Fruit fly (Drosophila melanogaster) whole organism, wandering third instar larva: ENCODE data around the gene CG5326.

ENCODE experiments used
- Abd-B ChIP-seq: fragments of >200 bp; optimal IDR thresholded peaks from 2 replicates; lab custom pipeline; 2017; ENCODE audit warnings: missing biosample characterization, missing genetic modification characterization
- CG9705 ChIP-seq: fragments of 200-800 bp; sonication (Bioruptor generic); optimal IDR thresholded peaks from 2 replicates; lab custom pipeline; 2018; ENCODE audit warnings: missing biosample characterization, mild to moderate bottlenecking, missing genetic modification characterization
- CrebA ChIP-seq: fragments of 200-800 bp; sonication (Bioruptor generic); optimal IDR thresholded peaks from 2 replicates; lab custom pipeline; 2016; ENCODE audit warnings: missing biosample characterization, mild to moderate bottlenecking, missing genetic modification characterization, borderline replicate concordance
- Dfd ChIP-seq: fragments of >200 bp; optimal IDR thresholded peaks from 2 replicates; lab custom pipeline; 2017; ENCODE audit warnings: missing biosample characterization, missing genetic modification characterization
- Dif ChIP-seq: fragments of 200-275, 200-300 bp; sonication (Bioruptor generic); optimal IDR thresholded peaks from 2 replicates; lab custom pipeline; 2018; ENCODE audit warnings: missing biosample characterization, missing genetic modification characterization; ENCODE audit not compliant: partially characterized antibody
- GATAd ChIP-seq: sonication (Bioruptor generic); optimal IDR thresholded peaks from 2 replicates; lab custom pipeline; 2016; ENCODE audit warnings: missing biosample characterization, missing genetic modification characterization
- HLH106 ChIP-seq: fragments of 200-800 bp; optimal IDR thresholded peaks from 3 replicates; lab custom pipeline; 2019; ENCODE audit warnings: missing biosample characterization, mild to moderate bottlenecking, missing genetic modification characterization, moderate library complexity
- Hr78 ChIP-seq: fragments of >200 bp; optimal IDR thresholded peaks from 2 replicates; lab custom pipeline; 2017; ENCODE audit warnings: missing biosample characterization, missing genetic modification characterization
- Hr83 ChIP-seq: fragments of 200-300 bp; sonication (Bioruptor generic); optimal IDR thresholded peaks from 2 replicates; lab custom pipeline; 2016; ENCODE audit warnings: missing biosample characterization, mild to moderate bottlenecking, missing genetic modification characterization, moderate library complexity; ENCODE audit not compliant: poor library complexity, severe bottlenecking
- Jra ChIP-seq: sonication (Bioruptor generic); optimal IDR thresholded peaks from 2 replicates; lab custom pipeline; 2016; ENCODE audit warnings: missing biosample characterization, missing genetic modification characterization
- Myc ChIP-seq: fragments of >200 bp; optimal IDR thresholded peaks from 2 replicates; lab custom pipeline; 2017
- N ChIP-seq: fragments of >200 bp; optimal IDR thresholded peaks from 2 replicates; lab custom pipeline; 2018; ENCODE audit warnings: missing biosample characterization, missing external identifiers, missing genetic modification characterization
- OdsH ChIP-seq: fragments of 200-800 bp; sonication (Bioruptor generic); optimal IDR thresholded peaks from 2 replicates; lab custom pipeline; 2016; ENCODE audit warnings: missing biosample characterization, mild to moderate bottlenecking, missing genetic modification characterization
- Rel ChIP-seq, 2 experiments: fragments of 200-800 bp; sonication (Bioruptor generic) in 1 of 2; optimal IDR thresholded peaks; 2 replicates in 1 of 2; 3 replicates in 1 of 2; lab custom pipeline; 2016 to 2019; ENCODE audit warnings: mild to moderate bottlenecking in 2 of 2, missing biosample characterization in 2 of 2, missing genetic modification characterization in 2 of 2, moderate library complexity in 1 of 2
- Sp1 ChIP-seq: fragments of 200-800 bp; sonication (Bioruptor generic); optimal IDR thresholded peaks from 3 replicates; lab custom pipeline; 2019; ENCODE audit warnings: missing biosample characterization, mild to moderate bottlenecking, missing genetic modification characterization, moderate library complexity
- Vsx2 ChIP-seq: fragments of 200-300, 225-300 bp; sonication (Bioruptor generic); optimal IDR thresholded peaks from 2 replicates; lab custom pipeline; 2018; ENCODE audit warnings: missing biosample characterization, missing genetic modification characterization; ENCODE audit not compliant: partially characterized antibody
- br ChIP-seq: fragments of 200-800 bp; sonication (Bioruptor generic); optimal IDR thresholded peaks from 2 replicates; lab custom pipeline; 2016; ENCODE audit warnings: missing biosample characterization, missing genetic modification characterization
- brk ChIP-seq: fragments of 200-800 bp; sonication (Bioruptor generic); optimal IDR thresholded peaks from 2 replicates; lab custom pipeline; 2016; ENCODE audit warnings: missing biosample characterization, mild to moderate bottlenecking, missing genetic modification characterization
- dl ChIP-seq, 2 experiments: fragments of 175-275, 200-275 bp in 1 of 2; fragments of 200-275 bp in 1 of 2; sonication (Bioruptor generic); optimal IDR thresholded peaks; lab custom pipeline; 2018; ENCODE audit warnings: mild to moderate bottlenecking in 2 of 2, missing biosample characterization in 2 of 2, missing genetic modification characterization in 2 of 2, moderate library complexity in 2 of 2; ENCODE audit not compliant: partially characterized antibody in 2 of 2, insufficient read depth in 1 of 2
- dmrt93B ChIP-seq: fragments of 200-800 bp; sonication (Bioruptor generic); optimal IDR thresholded peaks from 2 replicates; lab custom pipeline; 2018; ENCODE audit warnings: missing biosample characterization, mild to moderate bottlenecking, missing genetic modification characterization
- dsf ChIP-seq: sonication (Bioruptor generic); optimal IDR thresholded peaks from 2 replicates; lab custom pipeline; 2016; ENCODE audit warnings: missing biosample characterization, missing genetic modification characterization, borderline replicate concordance
- ey ChIP-seq: fragments of 200-800 bp; sonication (Bioruptor generic); optimal IDR thresholded peaks from 2 replicates; lab custom pipeline; 2016; ENCODE audit warnings: missing biosample characterization, missing genetic modification characterization
- fru ChIP-seq: fragments of 200-800 bp; sonication (Bioruptor generic); optimal IDR thresholded peaks from 3 replicates; lab custom pipeline; 2016; ENCODE audit warnings: missing biosample characterization, mild to moderate bottlenecking, missing genetic modification characterization
- h ChIP-seq: fragments of 200-800 bp; sonication (Bioruptor generic); optimal IDR thresholded peaks from 3 replicates; lab custom pipeline; 2016; ENCODE audit warnings: missing biosample characterization, mild to moderate bottlenecking, missing genetic modification characterization
- jim ChIP-seq: fragments of 175-275, 200-325 bp; sonication (Bioruptor generic); optimal IDR thresholded peaks from 2 replicates; lab custom pipeline; 2016; ENCODE audit warnings: missing biosample characterization, mild to moderate bottlenecking, missing genetic modification characterization
- lola ChIP-seq: fragments of >200 bp; optimal IDR thresholded peaks from 2 replicates; lab custom pipeline; 2017; ENCODE audit warnings: missing biosample characterization, missing genetic modification characterization
- rgr ChIP-seq: fragments of 200-800 bp; sonication (Bioruptor generic); optimal IDR thresholded peaks from 3 replicates; lab custom pipeline; 2016; ENCODE audit warnings: missing biosample characterization, mild to moderate bottlenecking, missing genetic modification characterization
- sv ChIP-seq: fragments of 200-800 bp; sonication (Bioruptor generic); optimal IDR thresholded peaks from 3 replicates; lab custom pipeline; 2016; ENCODE audit warnings: missing biosample characterization, missing genetic modification characterization
- tai ChIP-seq: sonication (Bioruptor generic); optimal IDR thresholded peaks from 2 replicates; lab custom pipeline; 2016; ENCODE audit warnings: missing biosample characterization, missing genetic modification characterization

The CG5326 gene

DNA sequence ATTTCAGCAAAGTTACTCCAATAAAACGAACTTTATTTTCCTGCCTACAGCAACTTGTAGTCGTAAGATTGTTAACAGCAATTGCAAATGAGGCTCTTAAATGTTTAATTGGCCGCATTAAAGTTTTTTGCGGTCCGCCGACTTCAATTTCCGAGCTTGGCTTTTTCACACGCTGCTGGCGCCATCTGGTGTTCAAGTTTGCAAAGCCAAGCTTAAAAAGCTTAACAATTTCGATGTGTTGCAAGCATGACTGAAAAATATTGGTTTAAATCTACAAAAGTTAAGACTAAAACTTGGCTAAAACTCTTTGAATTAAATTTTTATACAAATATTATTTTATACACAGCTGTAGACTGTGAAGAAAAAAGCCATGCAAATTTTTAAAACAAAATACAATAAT is 25.0 kb upstream of the CG5326 start:
- TF ChIP-seq br (GFP tag; lab: Kevin White, UChicago), result no peak
- no peak for TF ChIP-seq Vsx2 (GFP tag; lab: Kevin White, UChicago)
- TF ChIP-seq Sp1 (GFP tag; lab: Kevin White, UChicago), result no peak
- TF ChIP-seq dl (GFP tag; optimal IDR thresholded peaks at IDR 0.05; lab: Kevin White, UChicago; ENCODE audit: insufficient read depth in 1 of 2, partially characterized antibody in 2 of 2), result no peak
- TF ChIP-seq lola, result no peak
- no peak for TF ChIP-seq sv (GFP tag; lab: Kevin White, UChicago)
- no peak for TF ChIP-seq ey (GFP tag; lab: Kevin White, UChicago)
- no peak for TF ChIP-seq dmrt93B
- TF ChIP-seq tai (GFP tag; lab: Kevin White, UChicago), result no peak
- TF ChIP-seq Rel (GFP tag; optimal IDR thresholded peaks at IDR 0.05; lab: Kevin White, UChicago), result no peak
- no peak for TF ChIP-seq Rel (tag; optimal IDR thresholded peaks at IDR 0.05; lab: Kevin White, UChicago)
- TF ChIP-seq rgr (GFP tag; lab: Kevin White, UChicago), result no peak
- no peak for TF ChIP-seq Jra
- no peak for TF ChIP-seq Myc (lab: Kevin White, UChicago)
- no peak for TF ChIP-seq Dif
- TF ChIP-seq Hr83 (GFP tag; lab: Kevin White, UChicago), result no peak
- no peak for TF ChIP-seq N (GFP tag; lab: Kevin White, UChicago)

DNA sequence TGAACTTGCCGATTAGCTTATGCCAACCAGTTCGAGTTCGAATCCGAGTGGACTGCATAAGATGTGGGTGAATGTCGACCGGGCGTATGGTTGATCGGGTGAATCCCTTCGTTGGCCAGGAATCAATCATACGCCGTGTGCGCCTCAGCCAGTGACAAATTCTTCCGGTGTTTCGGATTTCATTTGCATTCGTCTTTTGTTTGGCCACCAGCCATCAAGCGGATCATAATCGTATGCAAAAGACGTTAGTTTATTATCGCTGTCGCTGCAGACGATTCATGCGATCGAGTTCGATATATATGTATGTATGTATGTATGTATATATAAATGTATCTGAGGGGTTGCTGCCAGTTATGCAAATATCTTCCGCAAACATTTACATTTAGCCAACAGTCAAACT is 24.4 kb upstream of the CG5326 start:
- TF ChIP-seq tai (GFP tag; lab: Kevin White, UChicago), result no peak
- TF ChIP-seq Myc (lab: Kevin White, UChicago), result no peak
- TF ChIP-seq Vsx2 (GFP tag; lab: Kevin White, UChicago), result no peak
- TF ChIP-seq br (GFP tag; lab: Kevin White, UChicago), result no peak
- no peak for TF ChIP-seq dl (GFP tag; optimal IDR thresholded peaks at IDR 0.05; lab: Kevin White, UChicago; ENCODE audit: insufficient read depth in 1 of 2, partially characterized antibody in 2 of 2)
- TF ChIP-seq GATAd, result no peak
- no peak for TF ChIP-seq Dfd (GFP tag; lab: Kevin White, UChicago)

- TF ChIP-seq GATAd, result no peak
- no peak for TF ChIP-seq brk (GFP tag; lab: Kevin White, UChicago)
- TF ChIP-seq tai (GFP tag; lab: Kevin White, UChicago), result no peak
- no peak for TF ChIP-seq CrebA (GFP tag; lab: Kevin White, UChicago)
- no peak for TF ChIP-seq Hr78 (GFP tag; lab: Kevin White, UChicago)
- TF ChIP-seq, all 38 proteins: peak for 0
These were observed 22.8 kb upstream of the CG5326 start, which contains the start of gene sit for dm6 chr3R:22562502-22562901. Gene sit, minus strand, starts transcription at chr3R:22562572.

DNA sequence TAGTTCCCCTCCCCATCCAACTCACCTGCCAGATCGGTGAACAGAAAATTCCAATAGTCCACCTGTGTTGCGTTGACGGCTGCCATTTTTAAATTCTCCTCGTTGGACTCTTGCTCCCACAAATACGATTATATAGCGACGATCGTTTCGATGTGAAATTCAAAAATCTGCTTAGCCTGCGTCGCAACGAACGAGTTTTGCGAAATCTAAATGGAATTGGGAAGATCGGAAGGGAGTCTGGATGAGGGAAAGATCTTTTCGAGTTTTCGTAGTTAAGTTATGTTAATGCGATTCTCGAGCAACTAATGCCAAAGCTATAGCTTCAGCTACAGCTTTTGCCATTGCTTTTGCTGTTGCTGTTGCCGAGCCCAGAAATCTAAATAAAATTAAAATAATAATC is 20.5 kb upstream of the CG5326 start:
- TF ChIP-seq HLH106 (tag; lab: Kevin White, UChicago) (no peak), Abd-B (GFP tag; lab: Kevin White, UChicago) (no peak), CG9705 (no peak), GATAd (no peak), jim (GFP tag; lab: Kevin White, UChicago) (no peak), tai (GFP tag; lab: Kevin White, UChicago) (no peak), lola (no peak), sv (GFP tag; lab: Kevin White, UChicago) (no peak), dsf (GFP tag; lab: Kevin White, UChicago) (no peak), Jra (no peak)
- TF ChIP-seq, all 38 proteins: peak for 0

DNA sequence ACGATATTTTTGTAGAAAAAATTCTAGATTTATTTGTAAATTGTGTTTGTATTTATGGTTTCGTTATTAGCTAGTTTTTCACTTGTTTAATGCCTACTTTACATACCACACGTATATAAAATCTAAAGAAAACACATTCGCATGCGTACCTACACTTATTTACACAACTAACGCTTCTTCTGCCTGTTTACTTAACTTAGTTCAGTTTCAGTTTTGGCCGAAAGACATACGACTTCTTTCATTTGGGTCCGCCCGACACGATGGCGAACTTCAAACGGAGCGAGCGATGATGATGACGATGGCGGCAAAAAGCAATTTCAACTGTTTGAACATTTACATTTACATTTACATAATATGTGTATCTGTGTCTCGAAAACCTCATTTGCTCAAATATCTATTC is 18.7 kb upstream of the CG5326 start:
- TF ChIP-seq Myc (lab: Kevin White, UChicago), result no peak
- TF ChIP-seq ey (GFP tag; lab: Kevin White, UChicago), result no peak
- no peak for TF ChIP-seq Abd-B (GFP tag; lab: Kevin White, UChicago)
- TF ChIP-seq dl (GFP tag; optimal IDR thresholded peaks at IDR 0.05; lab: Kevin White, UChicago; ENCODE audit: insufficient read depth in 1 of 2, partially characterized antibody in 2 of 2), result no peak
- TF ChIP-seq rgr (GFP tag; lab: Kevin White, UChicago), result no peak
- no peak for TF ChIP-seq jim (GFP tag; lab: Kevin White, UChicago)
- no peak for TF ChIP-seq Rel (GFP tag; optimal IDR thresholded peaks at IDR 0.05; lab: Kevin White, UChicago)
- TF ChIP-seq Rel (tag; optimal IDR thresholded peaks at IDR 0.05; lab: Kevin White, UChicago), result no peak
- TF ChIP-seq OdsH (GFP tag; lab: Kevin White, UChicago), result no peak
- no peak for TF ChIP-seq fru (GFP tag; lab: Kevin White, UChicago)
- no peak for TF ChIP-seq Hr78 (GFP tag; lab: Kevin White, UChicago)
- no peak for TF ChIP-seq dsf (GFP tag; lab: Kevin White, UChicago)
- no peak for TF ChIP-seq h
